Worm (Caenorhabditis elegans) whole organism, mixed stage, embryonic: ENCODE results near the gene fbxa-52.
"Not testable (repeated sequence)": the region's sequence is repeated elsewhere in the genome, so short reads cannot be mapped to it uniquely, and the experiment has no call there.

Experiments used
- cnd-1 ChIP-seq: fragments of 200-800 bp; sonication (Bioruptor generic); optimal IDR thresholded peaks from 2 replicates; lab custom pipeline; 2018; ENCODE audit warnings: mild to moderate bottlenecking, missing genetic modification characterization, missing compliant biosample characterization
- elt-1 ChIP-seq: sonication (generic microtip); optimal IDR thresholded peaks from 2 replicates; lab custom pipeline; 2017; ENCODE audit warnings: missing genetic modification characterization, mild to moderate bottlenecking, missing compliant biosample characterization, antibody characterized with exemption, moderate library complexity, borderline replicate concordance; ENCODE audit not compliant: insufficient read depth
- nhr-12 ChIP-seq: fragments of 150-350 bp; optimal IDR thresholded peaks from 2 replicates; lab custom pipeline; 2014; ENCODE audit warnings: missing biosample characterization, missing genetic modification characterization
- nhr-237 ChIP-seq: fragments of 150-350 bp; optimal IDR thresholded peaks from 2 replicates; lab custom pipeline; 2014; ENCODE audit warnings: missing biosample characterization, missing genetic modification characterization
- nhr-76 ChIP-seq: sonication (generic microtip); optimal IDR thresholded peaks from 2 replicates; lab custom pipeline; 2017; ENCODE audit warnings: missing biosample characterization, missing genetic modification characterization
- pha-4 ChIP-seq: fragments of 150-350 bp; optimal IDR thresholded peaks from 2 replicates; lab custom pipeline; 2018; ENCODE audit warnings: missing biosample characterization, missing genetic modification reagents, missing genetic modification characterization
- unc-39 ChIP-seq: fragments of 150-350 bp; optimal IDR thresholded peaks from 2 replicates; lab custom pipeline; 2014; ENCODE audit warnings: missing biosample characterization, missing genetic modification characterization
- unc-62 ChIP-seq: fragments of 150-350 bp; optimal IDR thresholded peaks from 2 replicates; lab custom pipeline; 2014; ENCODE audit warnings: missing biosample characterization, missing genetic modification reagents, missing genetic modification characterization
- ztf-11 ChIP-seq: fragments of 150-350 bp; optimal IDR thresholded peaks from 2 replicates; lab custom pipeline; 2014; ENCODE audit warnings: missing biosample characterization, missing genetic modification characterization

DNA sequence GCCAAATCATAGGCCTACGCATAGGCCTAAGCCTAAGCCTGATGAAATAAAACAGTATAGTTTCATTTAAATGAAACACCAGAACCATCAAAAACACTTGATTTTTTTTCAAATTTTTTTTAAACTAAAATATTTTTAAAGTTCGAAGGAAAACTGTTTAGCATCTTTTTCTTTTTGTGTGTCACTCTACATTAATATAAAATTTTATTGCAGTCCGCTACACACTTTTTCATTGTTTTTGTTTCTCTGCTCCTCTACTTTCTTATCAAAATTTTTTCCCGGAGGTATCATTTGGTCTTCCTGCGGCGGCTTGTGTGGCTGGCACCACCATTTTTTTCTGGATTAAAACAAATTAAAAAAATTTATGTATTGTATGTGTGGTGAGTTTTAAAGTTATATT is 25.4 kb downstream of the fbxa-52 start, which contains the start of gene C36C9.11:
- not testable (repeated sequence) for TF ChIP-seq nhr-237 (tag; lab: Kevin White, UChicago); unc-62 (GFP tag; lab: Kevin White, UChicago); ztf-11 (tag; lab: Kevin White, UChicago); pha-4; elt-1 (tag; lab: Kevin White, UChicago); nhr-12 (tag; lab: Kevin White, UChicago); cnd-1; unc-39; nhr-76 (tag; lab: Kevin White, UChicago)
